Worm (Caenorhabditis elegans): ENCODE data around the gene lon-3.

DNA sequence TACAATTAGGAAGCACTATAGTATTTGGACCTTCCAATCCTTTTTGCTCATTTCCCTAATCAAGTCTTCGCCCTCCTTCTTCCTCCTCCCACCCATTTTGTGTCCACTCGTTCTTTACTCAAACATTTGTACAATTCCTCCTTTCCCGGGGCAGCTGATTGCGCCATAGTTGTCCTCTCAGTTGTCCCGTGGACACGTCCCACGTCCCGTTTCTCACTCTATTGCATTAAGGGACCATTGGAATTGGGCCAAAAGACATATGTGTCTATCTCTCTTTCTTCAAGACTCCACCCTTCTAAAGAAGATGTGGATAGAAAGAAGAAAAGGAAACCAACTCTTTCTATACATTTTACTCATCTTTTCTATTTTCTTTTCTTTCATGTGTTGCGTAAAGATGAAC lies 12.6 kb upstream of the lon-3 start:
- TF ChIP-seq blmp-1 (tag; optimal IDR thresholded peaks at IDR 0.05): no peak
- no peak for TF ChIP-seq ceh-39 (tag; optimal IDR thresholded peaks at IDR 0.05)
- TF ChIP-seq nhr-237 (tag; optimal IDR thresholded peaks at IDR 0.05): no peak
- no peak for TF ChIP-seq nhr-2 (tag; optimal IDR thresholded peaks at IDR 0.05)

Measured in whole organism, mixed stage, embryonic.